Worm (Caenorhabditis elegans): Measurements from ENCODE around the gene srj-55.

The srj-55 gene

ce11 chrV:2821618-2822272 is 36.0 kb downstream of the srj-55 start, which contains the start of gene srh-36:
Gene srh-36, minus strand, starts transcription at chrV:2821668.
- TF ChIP-seq ztf-25 (GFP tag; IDR thresholded peaks at IDR 0.05) (no peak), ztf-28 (GFP tag; IDR thresholded peaks at IDR 0.05) (0 out of 2 replicates have a peak, but pooled peaks have one; percentile 56), snpc-4 (GFP tag; optimal IDR thresholded peaks at IDR 0.05) (no peak), snpc-4 (tag; optimal IDR thresholded peaks at IDR 0.05) (peak in 1 of 4 experiments; percentile 53), hrde-1 (tag; optimal IDR thresholded peaks at IDR 0.05; ENCODE audit: borderline replicate concordance) (no peak), nfyb-1 (GFP tag; IDR thresholded peaks at IDR 0.05) (peak; percentile 53; the same call in 1 of the 2 replicates), chd-7 (tag; optimal IDR thresholded peaks at IDR 0.05) (no peak), mel-28 (tag; optimal IDR thresholded peaks at IDR 0.05; ENCODE audit: borderline replicate concordance) (no peak), akir-1 (GFP tag; optimal IDR thresholded peaks at IDR 0.05) (no peak), zfh-2 (GFP tag; conservative IDR thresholded peaks at IDR 0.05) (peak; percentile 81), F52B5.7 (tag; optimal IDR thresholded peaks at IDR 0.05) (no peak), madf-10 (tag; optimal IDR thresholded peaks at IDR 0.05) (no peak), die-1 (tag; optimal IDR thresholded peaks at IDR 0.05) (no peak), dpl-1 (GFP tag; optimal IDR thresholded peaks at IDR 0.05) (no peak)

ce11 chrV:2818117-2818516 is 39.6 kb downstream of the srj-55 start, which contains the start of gene srt-34:
Gene srt-34, minus strand, starts transcription at chrV:2818217.
- no peak for TF ChIP-seq lin-35 (GFP tag; optimal IDR thresholded peaks at IDR 0.05)
- no peak for TF ChIP-seq athp-1 (tag; optimal IDR thresholded peaks at IDR 0.05)
- no peak for TF ChIP-seq lir-1 (GFP tag; conservative IDR thresholded peaks at IDR 0.05)
- no peak for TF ChIP-seq nhr-90 (tag; optimal IDR thresholded peaks at IDR 0.05)
- no peak for TF ChIP-seq F52B5.7 (tag; optimal IDR thresholded peaks at IDR 0.05)
- TF ChIP-seq die-1 (tag; optimal IDR thresholded peaks at IDR 0.05): no peak
- TF ChIP-seq nhr-120 (GFP tag; IDR thresholded peaks at IDR 0.05): no peak
- TF ChIP-seq snpc-4 (GFP tag; optimal IDR thresholded peaks at IDR 0.05): no peak
- TF ChIP-seq snpc-4 (tag; optimal IDR thresholded peaks at IDR 0.05): no peak
- no peak for TF ChIP-seq hrde-1 (tag; optimal IDR thresholded peaks at IDR 0.05; ENCODE audit: borderline replicate concordance)
- no peak for TF ChIP-seq sdz-38 (tag; optimal IDR thresholded peaks at IDR 0.05)
- TF ChIP-seq F23B12.7 (tag; optimal IDR thresholded peaks at IDR 0.05; ENCODE audit: insufficient read depth): no peak
- no peak for TF ChIP-seq nfya-2 (GFP tag; IDR thresholded peaks at IDR 0.05)
- TF ChIP-seq ekl-4 (GFP tag; IDR thresholded peaks at IDR 0.05): no peak
- TF ChIP-seq bed-2 (GFP tag; IDR thresholded peaks at IDR 0.05): no peak
- TF ChIP-seq tlf-1 (GFP tag; optimal IDR thresholded peaks at IDR 0.05): no peak
- TF ChIP-seq mes-4 (tag; optimal IDR thresholded peaks at IDR 0.05): no peak
- no peak for TF ChIP-seq F37B4.10 (GFP tag; IDR thresholded peaks at IDR 0.05)

- TF ChIP-seq C17E4.6 (GFP tag; IDR thresholded peaks at IDR 0.05) (no peak), ceh-91 (GFP tag; IDR thresholded peaks at IDR 0.05) (no peak), Y95B8A.8 (GFP tag; IDR thresholded peaks at IDR 0.05) (no peak), lin-40 (tag; optimal IDR thresholded peaks at IDR 0.05) (no peak), B0261.1 (tag; optimal IDR thresholded peaks at IDR 0.05) (no peak), bed-1 (GFP tag; IDR thresholded peaks at IDR 0.05) (no peak), ama-1 (optimal IDR thresholded peaks at IDR 0.05) (no peak), ama-1 (GFP tag; optimal IDR thresholded peaks at IDR 0.05) (no peak), ceh-27 (GFP tag; optimal IDR thresholded peaks at IDR 0.05) (no peak), ztf-6 (GFP tag; IDR thresholded peaks at IDR 0.05) (no peak), F22D6.2 (tag; optimal IDR thresholded peaks at IDR 0.05) (no peak), madf-6 (GFP tag; IDR thresholded peaks at IDR 0.05) (no peak), unc-62 (GFP tag; optimal IDR thresholded peaks at IDR 0.05) (no peak), F49E8.2 (tag; optimal IDR thresholded peaks at IDR 0.05; ENCODE audit: insufficient read depth) (no peak), lin-35 (GFP tag; optimal IDR thresholded peaks at IDR 0.05) (no peak), nfya-2 (GFP tag; IDR thresholded peaks at IDR 0.05) (no peak), cebp-1 (GFP tag; IDR thresholded peaks at IDR 0.05) (no peak), cebp-1 (tag; optimal IDR thresholded peaks at IDR 0.05) (no peak), snpc-4 (GFP tag; optimal IDR thresholded peaks at IDR 0.05) (no peak), snpc-4 (tag; optimal IDR thresholded peaks at IDR 0.05) (no peak), F57A8.1 (GFP tag; optimal IDR thresholded peaks at IDR 0.05) (no peak)
Measured at ce11 chrV:2815956-2816355, 41.8 kb downstream of the srj-55 start, which contains the start of gene F54E2.5. Gene F54E2.5, minus strand, starts transcription at chrV:2816056.
